Fruit fly (Drosophila melanogaster) Kc167 (cell line): Measurements from ENCODE around the gene CG32187.

Experiments used
- Myc ChIP-seq: fragments of >200 bp; optimal IDR thresholded peaks from 2 replicates; lab custom pipeline; 2017; ENCODE audit warnings: missing external identifiers
- Sin3A ChIP-seq: fragments of >200 bp; optimal IDR thresholded peaks from 2 replicates; lab custom pipeline; 2018; ENCODE audit warnings: missing external identifiers
- h ChIP-seq: fragments of >200 bp; optimal IDR thresholded peaks from 3 replicates; lab custom pipeline; 2018; ENCODE audit warnings: missing external identifiers
- insv ChIP-seq: fragments of >200 bp; optimal IDR thresholded peaks from 3 replicates; lab custom pipeline; 2018; ENCODE audit warnings: missing external identifiers
- psq ChIP-seq: fragments of >200 bp; optimal IDR thresholded peaks from 2 replicates; lab custom pipeline; 2017; ENCODE audit warnings: missing external identifiers
- ttk ChIP-seq: sonication (Bioruptor generic); optimal IDR thresholded peaks from 2 replicates; lab custom pipeline; 2017; ENCODE audit warnings: missing external identifiers

Gene CG32187

dm6 chr3L:17757156-17758083, 48.7 kb downstream of the CG32187 start:
- TF ChIP-seq insv (lab: Kevin White, UChicago), result no peak
- no peak for TF ChIP-seq ttk (lab: Kevin White, UChicago)
- TF ChIP-seq psq (lab: Kevin White, UChicago), result no peak
- TF ChIP-seq Myc (lab: Kevin White, UChicago), result no peak
- no peak for TF ChIP-seq Sin3A (lab: Kevin White, UChicago)
- no peak for TF ChIP-seq h (lab: Kevin White, UChicago)
